Fruit fly (Drosophila melanogaster) whole organism, pupa: ENCODE data around the gene CG32026.

ENCODE experiments used
- CG32121 ChIP-seq: fragments of 200-800 bp; sonication (Bioruptor generic); IDR thresholded peaks from 2 replicates; pipeline ENCODE4 v1.3.6; 2022; ENCODE audit warnings: missing biosample characterization, missing genetic modification characterization
- Pif1A ChIP-seq: fragments of 200-800 bp; sonication (Bioruptor generic); optimal IDR thresholded peaks from 3 replicates; lab custom pipeline; 2016; ENCODE audit warnings: missing biosample characterization, missing genetic modification characterization

DNA sequence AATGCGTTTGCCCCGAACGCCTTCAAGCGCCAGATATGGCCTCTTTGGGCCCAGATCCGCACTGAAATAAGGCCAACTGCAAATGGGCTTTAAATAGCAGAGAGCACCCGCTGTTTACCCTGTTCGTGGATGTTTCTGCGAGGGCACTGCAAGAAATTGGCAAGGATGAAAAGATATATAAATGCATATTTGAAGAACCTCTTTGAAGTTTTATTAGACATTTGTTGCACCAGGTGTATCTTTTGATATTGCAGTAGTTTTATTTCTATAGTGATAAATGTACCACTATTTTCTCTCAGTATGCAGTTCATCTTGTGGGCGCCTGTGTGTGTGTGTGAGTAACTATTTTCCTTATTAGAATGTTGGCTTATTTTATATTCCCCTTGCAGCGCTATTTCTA lies 22.8 kb upstream of the CG32026 start:
- TF ChIP-seq CG32121 (peak; percentile 75), Pif1A (GFP tag; lab: Kevin White, UChicago) (peak; percentile 70)
